Fruit fly (Drosophila melanogaster) whole organism, prepupa: Measurements from ENCODE around the gene Mms19.

Experiments
- Blimp-1 ChIP-seq: fragments of 200-800 bp; sonication (Bioruptor generic); optimal IDR thresholded peaks from 3 replicates; lab custom pipeline; 2017; ENCODE audit warnings: missing biosample characterization, missing genetic modification characterization, mild to moderate bottlenecking, moderate library complexity, missing genetic modification reagents
- CG34406 ChIP-seq: fragments of 200-800 bp; sonication (Bioruptor generic); optimal IDR thresholded peaks from 3 replicates; lab custom pipeline; 2016; ENCODE audit warnings: missing biosample characterization, missing genetic modification characterization
- Eip75B ChIP-seq: fragments of 200-800 bp; sonication (Bioruptor generic); optimal IDR thresholded peaks from 3 replicates; lab custom pipeline; 2016; ENCODE audit warnings: missing biosample characterization, missing genetic modification characterization
- Lpt ChIP-seq: fragments of 200-800 bp; sonication (Bioruptor generic); optimal IDR thresholded peaks from 3 replicates; lab custom pipeline; 2016; ENCODE audit warnings: missing biosample characterization, missing genetic modification characterization
- dsx ChIP-seq: fragments of 200-800 bp; optimal IDR thresholded peaks from 3 replicates; lab custom pipeline; 2019; ENCODE audit warnings: missing biosample characterization, mild to moderate bottlenecking, missing genetic modification characterization, moderate library complexity; ENCODE audit not compliant: poor library complexity, severe bottlenecking

DNA sequence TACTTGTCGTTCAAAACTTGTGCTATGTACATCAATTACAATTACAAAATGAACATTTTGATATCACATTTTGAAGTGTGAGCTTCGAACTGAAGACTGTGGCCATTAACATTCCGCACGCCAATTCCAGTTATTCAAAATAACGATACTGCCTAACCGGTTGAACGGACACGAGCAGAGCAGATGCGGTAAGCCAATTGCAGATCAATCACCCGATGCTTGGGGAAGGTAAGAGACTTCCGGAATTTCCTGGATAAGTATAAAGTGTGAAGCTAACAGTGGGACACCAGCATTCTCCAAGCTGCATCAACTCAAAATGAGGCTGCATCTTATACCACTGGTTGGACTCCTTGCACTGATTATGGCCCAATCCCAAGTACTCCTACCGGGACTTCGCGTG lies 8.5 kb upstream of the Mms19 start, which contains the start of gene CG14664:
- TF ChIP-seq Eip75B (no peak), dsx (GFP tag; lab: Kevin White, UChicago) (no peak), Lpt (GFP tag; lab: Kevin White, UChicago) (no peak), Blimp-1 (GFP tag; lab: Kevin White, UChicago) (no peak), CG34406 (GFP tag; lab: Kevin White, UChicago) (no peak)
